Worm (Caenorhabditis elegans): ENCODE data around the gene cgt-3.

DNA sequence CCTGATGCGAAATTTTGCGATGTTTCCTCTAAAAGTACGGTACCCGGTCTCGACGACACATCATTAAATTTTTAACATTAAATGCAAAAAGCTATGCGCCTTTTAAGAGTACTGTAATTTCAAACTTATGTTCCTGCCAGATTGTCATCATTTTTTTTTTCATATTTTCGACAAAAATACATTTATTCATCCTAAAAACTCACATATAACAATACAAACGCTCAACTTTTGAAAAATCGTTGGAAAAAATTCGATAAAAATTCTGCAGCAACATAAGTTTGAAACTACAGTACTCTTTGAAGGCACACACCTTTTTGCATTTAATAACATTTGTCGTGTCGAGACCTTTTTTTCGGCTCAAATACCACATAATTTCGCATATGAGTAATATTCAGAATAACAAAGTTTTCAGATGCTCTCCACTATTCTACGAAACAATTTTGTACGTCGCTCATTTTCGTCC lies 5.9 kb downstream of the cgt-3 start, which contains the start of gene frh-1:
- TF ChIP-seq aly-2 (tag; optimal IDR thresholded peaks at IDR 0.05) = no peak
- no peak for TF ChIP-seq snpc-4 (tag; optimal IDR thresholded peaks at IDR 0.05)
